Worm (Caenorhabditis elegans) whole organism, midembryonic: Measurements from ENCODE around the gene cest-32.

Experiments used
- flt-1 ChIP-seq: fragments of 200-800 bp; sonication (Bioruptor generic); IDR thresholded peaks from 2 replicates; pipeline ENCODE4 v1.3.6; 2022; ENCODE audit warnings: missing genetic modification characterization, missing compliant biosample characterization
- klf-2 ChIP-seq: fragments of 200-800 bp; sonication (Bioruptor generic); conservative IDR thresholded peaks from 2 replicates; pipeline ENCODE4 v1.3.6; 2022; ENCODE audit warnings: missing genetic modification reagents, missing genetic modification characterization, missing compliant biosample characterization
- ref-1 ChIP-seq: fragments of 200-800 bp; sonication (Bioruptor generic); conservative IDR thresholded peaks from 2 replicates; pipeline ENCODE4 v1.3.6; 2022; ENCODE audit warnings: missing genetic modification reagents, missing genetic modification characterization, missing compliant biosample characterization
- ztf-29 ChIP-seq: fragments of 200-800 bp; sonication (Bioruptor generic); IDR thresholded peaks from 2 replicates; pipeline ENCODE4 v1.3.6; 2022; ENCODE audit warnings: missing genetic modification reagents, missing genetic modification characterization, missing compliant biosample characterization

DNA sequence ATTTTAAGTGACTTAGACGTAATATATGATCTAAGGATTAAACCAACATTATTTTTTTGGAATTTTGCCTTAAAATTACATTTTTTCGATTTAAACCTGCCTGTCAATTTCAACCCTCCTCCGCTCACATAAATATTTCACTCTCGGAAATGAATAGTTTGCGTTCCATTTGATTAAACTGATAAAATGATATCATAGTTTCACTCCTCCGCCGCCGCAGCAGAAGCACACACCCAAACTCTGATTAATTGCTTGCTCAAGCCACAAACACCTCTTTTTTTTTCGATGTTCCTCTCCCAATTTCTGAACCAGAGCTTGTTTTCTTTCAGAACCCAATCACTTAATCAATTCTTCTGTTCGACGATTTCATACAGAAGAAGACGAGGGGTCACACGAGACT lies 10.6 kb downstream of the cest-32 start, which contains the start of gene Y49G5B.1:
- TF ChIP-seq flt-1: no peak
- TF ChIP-seq ref-1 (GFP tag; lab: Robert Waterston, UW): no peak
- TF ChIP-seq klf-2 (GFP tag; lab: Robert Waterston, UW): no peak
- no peak for TF ChIP-seq ztf-29 (GFP tag; lab: Robert Waterston, UW)
